Worm (Caenorhabditis elegans) whole organism, L4/young adult: ENCODE data around the gene F29B9.1.

Source experiments
- W03F9.2 ChIP-seq: fragments of 150-350 bp; optimal IDR thresholded peaks from 2 replicates; lab custom pipeline; 2014; ENCODE audit warnings: missing biosample characterization, missing genetic modification characterization
- dao-5 ChIP-seq: sonication (generic microtip); optimal IDR thresholded peaks from 2 replicates; lab custom pipeline; 2016; ENCODE audit warnings: missing genotype, missing genetic modification characterization, moderate library complexity, missing compliant biosample characterization
- him-1 ChIP-seq: sonication (generic microtip); optimal IDR thresholded peaks from 2 replicates; lab custom pipeline; 2016; ENCODE audit warnings: missing genotype, missing genetic modification reagents, missing genetic modification characterization, missing compliant biosample characterization

ce11 chrIV:4623852-4624251 is 41.3 kb upstream of the F29B9.1 start:
- TF ChIP-seq him-1 (tag; lab: Kevin White, UChicago) (no peak), dao-5 (tag; lab: Kevin White, UChicago) (no peak), W03F9.2 (no peak)
